Worm (Caenorhabditis elegans): Measurements from ENCODE around the gene dod-6.

ce11 chrIII:10206352-10206751 is 8.8 kb downstream of the dod-6 start:
- TF ChIP-seq unc-62 (GFP tag; optimal IDR thresholded peaks at IDR 0.05) (no peak), lin-35 (GFP tag; optimal IDR thresholded peaks at IDR 0.05) (no peak), dpl-1 (GFP tag; optimal IDR thresholded peaks at IDR 0.05) (no peak), nhr-237 (tag; optimal IDR thresholded peaks at IDR 0.05) (no peak), nhr-28 (tag; optimal IDR thresholded peaks at IDR 0.05) (no peak), lin-39 (tag; optimal IDR thresholded peaks at IDR 0.05) (no peak), efl-1 (optimal IDR thresholded peaks at IDR 0.05) (no peak), efl-1 (GFP tag; optimal IDR thresholded peaks at IDR 0.05 in 1 of 2) (peak in 1 of 2 experiments; percentile 82), unc-86 (tag; optimal IDR thresholded peaks at IDR 0.05) (no peak), fkh-10 (GFP tag; optimal IDR thresholded peaks at IDR 0.05) (no peak), nhr-77 (tag; optimal IDR thresholded peaks at IDR 0.05) (no peak), hpl-2 (GFP tag; optimal IDR thresholded peaks at IDR 0.05) (no peak), snpc-4 (tag; optimal IDR thresholded peaks at IDR 0.05) (no peak)
